Fruit fly (Drosophila melanogaster) whole organism, embryonic: ENCODE measurements around the gene CG13896.

Experiments used
- Adf1 ChIP-seq: fragments of 200-800 bp; sonication (Bioruptor generic); IDR thresholded peaks from 2 replicates; pipeline ENCODE4 v1.3.6; 2022; ENCODE audit warnings: missing biosample characterization, missing genetic modification characterization
- Bdp1 ChIP-seq: fragments of 200-800 bp; sonication (Bioruptor generic); optimal IDR thresholded peaks from 3 replicates; lab custom pipeline; 2016; ENCODE audit warnings: missing biosample characterization, missing genetic modification characterization
- Bteb2 ChIP-seq: fragments of 200-800 bp; sonication (Bioruptor generic); optimal IDR thresholded peaks from 2 replicates; lab custom pipeline; 2016; ENCODE audit warnings: missing biosample characterization, missing genetic modification characterization
- CG10209 ChIP-seq: fragments of 200-800 bp; sonication (Bioruptor generic); optimal IDR thresholded peaks from 3 replicates; lab custom pipeline; 2017; ENCODE audit warnings: missing biosample characterization, mild to moderate bottlenecking, missing genetic modification characterization, missing genetic modification reagents
- CG10654 ChIP-seq: fragments of 200-800 bp; sonication (Bioruptor generic); optimal IDR thresholded peaks from 2 replicates; lab custom pipeline; 2016; ENCODE audit warnings: missing biosample characterization, missing genetic modification characterization
- CG12071 ChIP-seq: fragments of 200-800 bp; sonication (Bioruptor generic); optimal IDR thresholded peaks from 3 replicates; lab custom pipeline; 2018; ENCODE audit warnings: missing biosample characterization, mild to moderate bottlenecking, missing genetic modification characterization
- CG13296 ChIP-seq: fragments of 200-800 bp; sonication (Bioruptor generic); optimal IDR thresholded peaks from 3 replicates; lab custom pipeline; 2018; ENCODE audit warnings: missing biosample characterization, mild to moderate bottlenecking, missing genetic modification characterization
- CG13775 ChIP-seq: fragments of 200-800 bp; sonication (Bioruptor generic); optimal IDR thresholded peaks from 3 replicates; lab custom pipeline; 2017; ENCODE audit warnings: missing biosample characterization, mild to moderate bottlenecking, missing genetic modification characterization
- CG1529 ChIP-seq: fragments of 200-800 bp; sonication (Bioruptor generic); optimal IDR thresholded peaks from 3 replicates; lab custom pipeline; 2018; ENCODE audit warnings: missing biosample characterization, missing genetic modification characterization
- CG15479 ChIP-seq: fragments of 200-800 bp; sonication (Bioruptor generic); optimal IDR thresholded peaks from 3 replicates; lab custom pipeline; 2019; ENCODE audit warnings: missing biosample characterization, mild to moderate bottlenecking, missing genetic modification characterization, moderate library complexity
- CG1602 ChIP-seq: fragments of 200-800 bp; sonication (Bioruptor generic); optimal IDR thresholded peaks from 3 replicates; lab custom pipeline; 2016; ENCODE audit warnings: missing biosample characterization, missing genetic modification characterization
- CG18476 ChIP-seq: fragments of 200-800 bp; sonication (Bioruptor generic); optimal IDR thresholded peaks from 2 replicates; lab custom pipeline; 2016; ENCODE audit warnings: missing biosample characterization, mild to moderate bottlenecking, missing genetic modification characterization
- CG18599 ChIP-seq: fragments of 200-800 bp; sonication (Bioruptor generic); optimal IDR thresholded peaks from 3 replicates; lab custom pipeline; 2017; ENCODE audit warnings: missing biosample characterization, missing genetic modification characterization, mild to moderate bottlenecking, moderate library complexity, missing genetic modification reagents
- CG2129 ChIP-seq: fragments of 200-800 bp; sonication (Bioruptor generic); IDR thresholded peaks from 2 replicates; pipeline ENCODE4 v1.3.6; 2022; ENCODE audit warnings: missing biosample characterization, missing genetic modification characterization; ENCODE audit not compliant: partially characterized antibody
- CG30403 ChIP-seq: fragments of 200-800 bp; sonication (Bioruptor generic); optimal IDR thresholded peaks from 3 replicates; lab custom pipeline; 2016; ENCODE audit warnings: missing biosample characterization, missing genetic modification characterization
- CG3995 ChIP-seq: fragments of 200-800 bp; sonication (Bioruptor generic); optimal IDR thresholded peaks from 3 replicates; lab custom pipeline; 2016; ENCODE audit warnings: missing biosample characterization, missing genetic modification characterization
- CG7372 ChIP-seq: fragments of 200-800 bp; sonication (Bioruptor generic); IDR thresholded peaks from 2 replicates; pipeline ENCODE4 v1.3.6; 2022; ENCODE audit warnings: missing biosample characterization, missing genetic modification characterization
- CG7786 ChIP-seq: fragments of 200-800 bp; sonication (Bioruptor generic); optimal IDR thresholded peaks from 2 replicates; lab custom pipeline; 2016; ENCODE audit warnings: missing biosample characterization, missing genetic modification characterization
- CG8089 ChIP-seq: fragments of 200-800 bp; sonication (Bioruptor generic); optimal IDR thresholded peaks from 3 replicates; lab custom pipeline; 2016; ENCODE audit warnings: missing biosample characterization, missing genetic modification characterization
- CG8290 ChIP-seq, 3 experiments: fragments of 200-800 bp; sonication (Bioruptor generic); optimal IDR thresholded peaks; 2 replicates each; lab custom pipeline; 2016 to 2019; ENCODE audit warnings: missing biosample characterization in 3 of 3, missing genetic modification characterization in 3 of 3, mild to moderate bottlenecking in 2 of 3, moderate library complexity in 1 of 3
- CG8478 ChIP-seq: fragments of >200 bp; optimal IDR thresholded peaks from 2 replicates; lab custom pipeline; 2018
- CG9215 ChIP-seq: fragments of 200-800 bp; sonication (Bioruptor generic); IDR thresholded peaks from 2 replicates; pipeline ENCODE4 v1.3.6; 2022; ENCODE audit warnings: missing biosample characterization, missing genetic modification characterization
- CHES-1-like ChIP-seq: fragments of 200-800 bp; sonication (Bioruptor generic); optimal IDR thresholded peaks from 2 replicates; lab custom pipeline; 2016; ENCODE audit warnings: missing biosample characterization, missing genetic modification characterization
- D19A ChIP-seq: fragments of 200-800 bp; optimal IDR thresholded peaks from 3 replicates; lab custom pipeline; 2019; ENCODE audit warnings: missing biosample characterization, mild to moderate bottlenecking, missing genetic modification characterization, moderate library complexity
- Dfd ChIP-seq, 2 experiments: fragments of >200 bp; optimal IDR thresholded peaks; 2 replicates each; lab custom pipeline; 2017; ENCODE audit warnings: missing biosample characterization in 2 of 2, missing genetic modification characterization in 2 of 2
- Doc2 ChIP-seq: fragments of 200-800 bp; sonication (Bioruptor generic); IDR thresholded peaks from 2 replicates; pipeline ENCODE4 v1.3.6; 2022; ENCODE audit warnings: missing biosample characterization, missing genetic modification characterization
- E2f2 ChIP-seq: fragments of 200-800 bp; sonication (Bioruptor generic); IDR thresholded peaks from 2 replicates; pipeline ENCODE4 v1.3.6; 2022; ENCODE audit warnings: missing biosample characterization, missing genetic modification characterization
- Ets97D ChIP-seq: fragments of 200-800 bp; sonication (Bioruptor generic); optimal IDR thresholded peaks from 3 replicates; lab custom pipeline; 2016; ENCODE audit warnings: missing biosample characterization, missing genetic modification characterization
- GATAe ChIP-seq: fragments of 200-800 bp; sonication (Bioruptor generic); conservative IDR thresholded peaks from 2 replicates; pipeline ENCODE4 v1.3.6; 2022; ENCODE audit warnings: missing biosample characterization, missing genetic modification characterization
- HHEX ChIP-seq: fragments of 200-800 bp; sonication (Bioruptor generic); optimal IDR thresholded peaks from 3 replicates; lab custom pipeline; 2017; ENCODE audit warnings: missing biosample characterization, mild to moderate bottlenecking, missing genetic modification characterization, missing genetic modification reagents
- MBD-R2 ChIP-seq: fragments of 200-800 bp; sonication (Bioruptor generic); IDR thresholded peaks from 2 replicates; pipeline ENCODE4 v1.3.6; 2022; ENCODE audit warnings: missing biosample characterization, missing genetic modification characterization
- Ravus ChIP-seq: fragments of 200-800 bp; sonication (Bioruptor generic); IDR thresholded peaks from 2 replicates; pipeline ENCODE4 v1.3.6; 2022; ENCODE audit warnings: missing biosample characterization, missing genetic modification characterization
- Sox102F ChIP-seq: fragments of 200-800 bp; sonication (Bioruptor generic); optimal IDR thresholded peaks from 2 replicates; lab custom pipeline; 2018; ENCODE audit warnings: missing biosample characterization, mild to moderate bottlenecking, missing genetic modification characterization, moderate library complexity
- Sry-δ ChIP-seq: fragments of 200-800 bp; sonication (Bioruptor generic); optimal IDR thresholded peaks from 2 replicates; lab custom pipeline; 2016; ENCODE audit warnings: missing biosample characterization, missing genetic modification characterization
- abd-A ChIP-seq: fragments of 200-800 bp; sonication (Bioruptor generic); optimal IDR thresholded peaks from 3 replicates; lab custom pipeline; 2019; ENCODE audit warnings: missing biosample characterization, mild to moderate bottlenecking, missing genetic modification characterization, moderate library complexity
- ase ChIP-seq: fragments of 200-800 bp; sonication (Bioruptor generic); IDR thresholded peaks from 3 replicates; pipeline ENCODE4 v1.3.6; 2022; ENCODE audit warnings: missing biosample characterization, missing genetic modification characterization
- btn ChIP-seq: fragments of 200-800 bp; sonication (Bioruptor generic); optimal IDR thresholded peaks from 2 replicates; lab custom pipeline; 2016; ENCODE audit warnings: missing biosample characterization, missing genetic modification characterization
- cato ChIP-seq: fragments of 200-800 bp; sonication (Bioruptor generic); optimal IDR thresholded peaks from 2 replicates; lab custom pipeline; 2016; ENCODE audit warnings: missing biosample characterization, missing genetic modification characterization, borderline replicate concordance
- dmrt11E ChIP-seq: fragments of 200-800 bp; sonication (Bioruptor generic); optimal IDR thresholded peaks from 3 replicates; lab custom pipeline; 2018; ENCODE audit warnings: missing biosample characterization, mild to moderate bottlenecking, missing genetic modification characterization, moderate library complexity
- emc ChIP-seq: fragments of 200-800 bp; sonication (Bioruptor generic); optimal IDR thresholded peaks from 2 replicates; lab custom pipeline; 2016; ENCODE audit warnings: missing biosample characterization, missing genetic modification characterization
- eyg ChIP-seq: fragments of 200-800 bp; sonication (Bioruptor generic); optimal IDR thresholded peaks from 3 replicates; lab custom pipeline; 2016; ENCODE audit warnings: missing biosample characterization, missing genetic modification characterization
- gfzf ChIP-seq: fragments of 200-800 bp; sonication (Bioruptor generic); optimal IDR thresholded peaks from 2 replicates; lab custom pipeline; 2016; ENCODE audit warnings: missing biosample characterization, mild to moderate bottlenecking, missing genetic modification characterization, moderate library complexity
- hb ChIP-seq: fragments of 200-800 bp; sonication (Bioruptor generic); IDR thresholded peaks from 3 replicates; pipeline ENCODE4 v1.3.6; 2022; ENCODE audit warnings: missing biosample characterization, missing genetic modification characterization; ENCODE audit not compliant: partially characterized antibody
- inv ChIP-seq: fragments of 200-800 bp; sonication (Bioruptor generic); IDR thresholded peaks from 2 replicates; pipeline ENCODE4 v1.3.6; 2022; ENCODE audit warnings: missing biosample characterization, missing genetic modification characterization; ENCODE audit not compliant: partially characterized antibody
- jigr1 ChIP-seq: fragments of 200-800 bp; sonication (Bioruptor generic); IDR thresholded peaks from 3 replicates; pipeline ENCODE4 v1.3.6; 2022; ENCODE audit warnings: missing biosample characterization, missing genetic modification characterization
- mam ChIP-seq: fragments of 200-800 bp; sonication (Bioruptor generic); optimal IDR thresholded peaks from 3 replicates; lab custom pipeline; 2016; ENCODE audit warnings: missing biosample characterization, missing genetic modification characterization
- pita ChIP-seq: fragments of 200-800 bp; sonication (Bioruptor generic); optimal IDR thresholded peaks from 2 replicates; lab custom pipeline; 2017; ENCODE audit warnings: missing biosample characterization, mild to moderate bottlenecking, missing genetic modification characterization
- sens ChIP-seq: fragments of 200-800 bp; sonication (Bioruptor generic); peaks from one replicate; lab custom pipeline; 2016; ENCODE audit warnings: missing biosample characterization, missing genetic modification characterization
- sna ChIP-seq: fragments of 200-800 bp; sonication (Bioruptor generic); IDR thresholded peaks from 2 replicates; pipeline ENCODE4 v1.3.6; 2022; ENCODE audit warnings: missing biosample characterization, missing genetic modification characterization; ENCODE audit not compliant: partially characterized antibody
- stc ChIP-seq: fragments of 200-800 bp; sonication (Bioruptor generic); IDR thresholded peaks from 2 replicates; pipeline ENCODE4 v1.3.6; 2022; ENCODE audit warnings: missing biosample characterization, missing genetic modification characterization
- tio ChIP-seq: fragments of 200-800 bp; sonication (Bioruptor generic); optimal IDR thresholded peaks from 2 replicates; lab custom pipeline; 2017; ENCODE audit warnings: missing biosample characterization, missing genetic modification characterization, inconsistent platforms
- unpg ChIP-seq: fragments of 200-800 bp; sonication (Bioruptor generic); optimal IDR thresholded peaks from 3 replicates; lab custom pipeline; 2018; ENCODE audit warnings: missing biosample characterization, mild to moderate bottlenecking, missing genetic modification characterization, moderate library complexity

Gene CG13896

DNA sequence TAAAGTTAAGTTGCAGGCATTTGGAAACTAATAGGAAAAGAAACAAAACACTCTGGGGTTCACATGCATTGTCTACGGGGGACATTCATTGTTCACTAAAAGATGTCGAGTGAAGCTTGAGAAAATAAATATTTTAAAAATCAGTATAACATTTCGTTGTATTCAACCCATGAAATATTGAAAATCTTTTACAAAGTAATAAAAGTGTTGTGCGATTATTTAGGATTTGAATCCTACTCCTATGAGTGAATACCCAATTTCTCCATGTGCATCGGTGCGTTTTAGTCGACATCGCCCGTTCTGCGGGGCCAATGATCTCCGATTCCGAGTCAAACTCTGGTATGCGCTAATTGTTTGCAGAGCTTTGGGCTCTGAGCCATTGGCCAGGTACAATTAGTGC lies 43.0 kb upstream of the CG13896 start (continued):
- TF ChIP-seq stc (GFP tag; lab: Robert Waterston, UW) (peak; percentile 55; the same call in 1 of the 2 replicates), CG13775 (GFP tag; lab: Kevin White, UChicago) (no peak), E2f2 (GFP tag; lab: Robert Waterston, UW) (no peak), inv (GFP tag; lab: Robert Waterston, UW) (no peak), abd-A (no peak), CG8290 (GFP tag; optimal IDR thresholded peaks at IDR 0.05; lab: Kevin White, UChicago) (no peak), CG8290 (tag; optimal IDR thresholded peaks at IDR 0.05; lab: Kevin White, UChicago) (no peak), Bteb2 (GFP tag; lab: Kevin White, UChicago) (no peak), CG9215 (GFP tag; lab: Robert Waterston, UW) (no peak), CG1602 (no peak), Ets97D (GFP tag; lab: Kevin White, UChicago) (no peak), Adf1 (GFP tag; lab: Robert Waterston, UW) (no peak), pita (GFP tag; lab: Kevin White, UChicago) (no peak), unpg (GFP tag; lab: Kevin White, UChicago) (peak; percentile 56), Dfd (GFP tag; optimal IDR thresholded peaks at IDR 0.05; lab: Kevin White, UChicago) (no peak), hb (no peak), btn (GFP tag; lab: Kevin White, UChicago) (no peak), CG10654 (GFP tag; lab: Kevin White, UChicago) (no peak), CG1529 (GFP tag; lab: Kevin White, UChicago) (peak; percentile 36), CG13296 (GFP tag; lab: Kevin White, UChicago) (no peak), mam (no peak), MBD-R2 (GFP tag; lab: Robert Waterston, UW) (no peak), Sry-δ (GFP tag; lab: Kevin White, UChicago) (no peak), GATAe (GFP tag; lab: Robert Waterston, UW) (no peak), D19A (tag; lab: Kevin White, UChicago) (peak; percentile 21), Bdp1 (no peak), gfzf (GFP tag; lab: Kevin White, UChicago) (no peak), CG12071 (GFP tag; lab: Kevin White, UChicago) (no peak), CG18476 (GFP tag; lab: Kevin White, UChicago) (no peak), Doc2 (GFP tag; lab: Robert Waterston, UW) (no peak), CG18599 (GFP tag; lab: Kevin White, UChicago) (no peak), HHEX (GFP tag; lab: Kevin White, UChicago) (no peak), CG10209 (GFP tag; lab: Kevin White, UChicago) (peak; percentile 28), tio (GFP tag; lab: Kevin White, UChicago) (no peak), ase (GFP tag; lab: Robert Waterston, UW) (no peak), cato (GFP tag; lab: Kevin White, UChicago) (no peak), CG3995 (GFP tag; lab: Kevin White, UChicago) (no peak), CHES-1-like (GFP tag; lab: Kevin White, UChicago) (no peak), CG7372 (GFP tag; lab: Robert Waterston, UW) (no peak), dmrt11E (tag; lab: Kevin White, UChicago) (peak; percentile 34), CG30403 (GFP tag; lab: Kevin White, UChicago) (peak; percentile 12), CG8089 (GFP tag; lab: Kevin White, UChicago) (no peak), sens (GFP tag; lab: Kevin White, UChicago) (peak; percentile 88), jigr1 (GFP tag; lab: Robert Waterston, UW) (no peak), CG8478 (no peak), eyg (GFP tag; lab: Kevin White, UChicago) (no peak), Ravus (GFP tag; lab: Robert Waterston, UW) (no peak), sna (GFP tag; lab: Robert Waterston, UW) (no peak), Sox102F (GFP tag; lab: Kevin White, UChicago) (peak; percentile 64), emc (GFP tag; lab: Kevin White, UChicago) (no peak), CG15479 (GFP tag; lab: Kevin White, UChicago) (no peak), CG2129 (GFP tag; lab: Robert Waterston, UW) (no peak), CG7786 (GFP tag; lab: Kevin White, UChicago) (no peak)
